Worm (Caenorhabditis elegans): ENCODE measurements around the gene str-228.

str-228 gene

DNA sequence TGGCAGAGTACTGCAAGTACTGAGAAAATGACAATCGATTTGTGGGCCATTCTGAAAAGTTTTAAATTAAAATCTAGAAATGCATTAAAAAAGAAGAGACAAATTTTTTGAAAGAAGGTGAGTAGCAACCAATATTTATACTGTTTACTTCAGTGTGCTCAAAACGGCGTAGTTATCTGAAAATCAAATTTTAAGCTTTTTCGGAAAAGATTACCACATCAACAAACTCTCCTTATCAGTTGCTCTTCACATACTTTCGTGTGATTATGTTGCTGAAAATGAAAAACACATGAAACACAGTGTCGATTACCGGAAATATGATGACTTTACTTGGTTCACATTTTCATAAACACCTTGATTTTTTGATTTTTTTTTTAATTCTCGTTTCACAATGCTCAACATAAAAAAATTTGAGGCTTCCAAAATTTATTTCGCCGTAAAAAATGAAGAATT, 27.4 kb upstream of the str-228 start, which contains the start of gene lys-7:
lys-7 (minus strand) TSS at position 51 of the 453 bp plus-strand sequence.
- no peak for TF ChIP-seq hlh-6 (tag; optimal IDR thresholded peaks at IDR 0.05)
- TF ChIP-seq ttx-3 (tag; optimal IDR thresholded peaks at IDR 0.05): no peak
- no peak for TF ChIP-seq npax-4 (tag; optimal IDR thresholded peaks at IDR 0.05)
- no peak for TF ChIP-seq ceh-18 (tag; optimal IDR thresholded peaks at IDR 0.05)
- no peak for TF ChIP-seq pqm-1 (tag; optimal IDR thresholded peaks at IDR 0.05)
- TF ChIP-seq tbx-2 (tag; optimal IDR thresholded peaks at IDR 0.05): no peak
- TF ChIP-seq elt-2 (tag; optimal IDR thresholded peaks at IDR 0.05): no peak
- TF ChIP-seq nhr-11 (tag; optimal IDR thresholded peaks at IDR 0.05): no peak
- TF ChIP-seq lim-6 (tag; optimal IDR thresholded peaks at IDR 0.05): no peak
- TF ChIP-seq K09A11.1 (tag; optimal IDR thresholded peaks at IDR 0.05; ENCODE audit: insufficient read depth): no peak
- no peak for TF ChIP-seq ceh-6 (GFP tag; optimal IDR thresholded peaks at IDR 0.05)
- TF ChIP-seq unc-86 (tag; optimal IDR thresholded peaks at IDR 0.05): no peak
- no peak for TF ChIP-seq ref-2 (tag; optimal IDR thresholded peaks at IDR 0.05)
- TF ChIP-seq pha-2 (tag; optimal IDR thresholded peaks at IDR 0.05): no peak
- TF ChIP-seq ceh-22 (tag; optimal IDR thresholded peaks at IDR 0.05): no peak
- no peak for TF ChIP-seq ets-4 (tag; optimal IDR thresholded peaks at IDR 0.05)
- TF ChIP-seq pax-1 (tag; optimal IDR thresholded peaks at IDR 0.05): no peak

DNA sequence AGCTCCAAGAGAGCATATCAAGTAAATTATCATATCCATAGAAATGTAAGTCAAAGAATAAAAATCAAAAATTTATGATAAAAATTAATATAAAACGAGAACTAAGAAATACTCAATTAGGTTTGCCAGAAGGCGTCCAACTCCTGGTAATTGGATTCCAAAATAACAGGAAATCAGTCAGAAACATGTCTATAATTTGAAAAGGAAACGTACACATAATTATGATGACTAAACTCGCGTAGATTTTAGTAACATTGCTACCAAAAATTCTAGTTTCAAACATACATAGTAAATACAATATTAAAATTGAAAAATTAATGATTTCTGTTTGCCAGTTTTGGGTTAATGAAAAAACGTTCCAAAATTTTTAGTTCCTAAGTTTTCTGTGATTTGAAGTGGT, 25.3 kb upstream of the str-228 start, which contains the start of gene srbc-33:
srbc-33 (minus strand) TSS at position 101 of the 400 bp plus-strand sequence.
- TF ChIP-seq T23F11.4 (GFP tag; optimal IDR thresholded peaks at IDR 0.05) (no peak), npax-4 (tag; optimal IDR thresholded peaks at IDR 0.05) (no peak), nhr-11 (tag; optimal IDR thresholded peaks at IDR 0.05) (no peak), elt-2 (tag; optimal IDR thresholded peaks at IDR 0.05) (no peak), Y22D7AL.16 (tag; optimal IDR thresholded peaks at IDR 0.05) (no peak), sdc-2 (tag; optimal IDR thresholded peaks at IDR 0.05) (no peak), dmd-4 (tag; optimal IDR thresholded peaks at IDR 0.05; ENCODE audit: borderline replicate concordance) (no peak), ceh-2 (tag; optimal IDR thresholded peaks at IDR 0.05) (no peak)

DNA sequence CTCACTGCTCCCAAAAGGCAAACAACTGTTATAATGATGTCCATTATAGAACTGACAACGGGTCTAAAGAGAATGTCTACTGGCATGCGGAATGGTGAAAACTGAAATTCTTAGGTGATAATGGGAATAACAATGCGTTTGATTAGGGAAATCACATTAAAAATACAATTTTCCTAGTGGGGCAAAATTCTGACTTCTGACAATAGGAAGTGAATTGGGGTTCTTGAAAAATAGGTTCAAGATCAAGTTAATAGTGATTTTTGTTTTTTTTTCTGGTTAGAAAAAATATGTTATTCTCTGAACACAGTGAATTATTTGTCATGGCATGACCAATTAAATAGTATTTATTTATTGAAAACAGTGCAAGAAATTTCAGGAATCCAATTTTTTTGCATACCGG, 23.1 kb upstream of the str-228 start, which contains the start of gene srbc-32:
srbc-32 (minus strand) TSS at position 101 of the 400 bp plus-strand sequence.
- TF ChIP-seq T23F11.4 (GFP tag; optimal IDR thresholded peaks at IDR 0.05): no peak
- TF ChIP-seq ceh-22 (tag; optimal IDR thresholded peaks at IDR 0.05): no peak
- TF ChIP-seq ceh-19 (GFP tag; optimal IDR thresholded peaks at IDR 0.05): no peak
- no peak for TF ChIP-seq gmeb-2 (tag; optimal IDR thresholded peaks at IDR 0.05)
- TF ChIP-seq ceh-18 (tag; optimal IDR thresholded peaks at IDR 0.05): no peak
- TF ChIP-seq ttx-3 (tag; optimal IDR thresholded peaks at IDR 0.05): no peak
- TF ChIP-seq mec-3 (tag; optimal IDR thresholded peaks at IDR 0.05; ENCODE audit: borderline replicate concordance): no peak
- TF ChIP-seq ceh-45 (GFP tag; IDR thresholded peaks at IDR 0.05): no peak
- TF ChIP-seq nhr-11 (tag; optimal IDR thresholded peaks at IDR 0.05): no peak
- no peak for TF ChIP-seq ceh-31 (tag; optimal IDR thresholded peaks at IDR 0.05)
- TF ChIP-seq unc-3 (GFP tag; conservative IDR thresholded peaks at IDR 0.05): no peak
- no peak for TF ChIP-seq unc-3 (tag; optimal IDR thresholded peaks at IDR 0.05)

DNA sequence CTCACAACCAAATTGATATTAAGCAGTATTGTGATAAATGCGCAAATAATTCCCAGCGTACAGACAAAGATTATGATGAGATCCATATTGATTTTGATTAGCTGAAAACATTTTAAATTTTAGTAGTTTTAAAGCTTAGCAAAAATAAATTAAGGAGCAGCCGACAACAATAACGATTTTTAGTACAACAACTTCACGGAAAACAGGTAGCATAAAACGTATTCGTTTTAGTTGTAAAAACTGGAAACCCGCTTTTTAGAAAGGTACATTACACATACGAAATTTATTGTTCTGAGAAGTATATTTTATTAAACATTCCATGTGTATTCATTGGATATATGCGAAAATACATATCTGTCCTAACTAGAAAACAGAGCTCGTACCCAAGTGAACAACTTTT, 19.5 kb upstream of the str-228 start, which contains the start of gene srbc-36:
srbc-36 (minus strand) TSS at position 101 of the 400 bp plus-strand sequence.
- no peak for TF ChIP-seq unc-3 (GFP tag; conservative IDR thresholded peaks at IDR 0.05)
- TF ChIP-seq unc-3 (tag; optimal IDR thresholded peaks at IDR 0.05): no peak
- TF ChIP-seq unc-86 (tag; optimal IDR thresholded peaks at IDR 0.05): no peak

DNA sequence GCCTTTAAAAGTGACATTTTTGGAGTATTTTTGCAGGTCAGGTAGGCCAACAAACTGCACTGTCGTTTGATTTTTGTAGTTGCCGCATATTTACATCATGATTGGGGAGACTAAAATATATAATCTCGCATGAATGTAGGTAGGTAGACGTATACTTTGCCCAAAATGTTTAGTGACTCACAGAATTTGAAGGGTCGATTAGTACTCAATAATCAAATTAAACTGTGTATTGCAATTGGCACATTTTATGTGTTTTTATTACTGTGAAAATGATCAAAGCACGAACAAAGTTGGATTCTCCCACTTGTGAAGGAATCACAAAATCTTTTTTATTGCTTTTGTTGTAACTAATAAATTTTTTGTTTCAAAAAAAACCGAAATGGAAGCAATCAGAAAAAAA, 13.1 kb upstream of the str-228 start, which contains the start of gene C07G3.15:
C07G3.15 (minus strand) TSS at position 101 of the 400 bp plus-strand sequence.
- no peak for TF ChIP-seq syd-9 (tag; optimal IDR thresholded peaks at IDR 0.05)
- no peak for TF ChIP-seq K02D7.2 (tag; optimal IDR thresholded peaks at IDR 0.05)
- no peak for TF ChIP-seq ama-1 (optimal IDR thresholded peaks at IDR 0.05)
- TF ChIP-seq gmeb-2 (tag; optimal IDR thresholded peaks at IDR 0.05): no peak
- no peak for TF ChIP-seq dve-1 (tag; optimal IDR thresholded peaks at IDR 0.05)
- no peak for TF ChIP-seq che-1 (tag; optimal IDR thresholded peaks at IDR 0.05)
- TF ChIP-seq ceh-34 (tag; optimal IDR thresholded peaks at IDR 0.05): no peak
- TF ChIP-seq ref-2 (tag; optimal IDR thresholded peaks at IDR 0.05): no peak
- no peak for TF ChIP-seq fax-1 (tag; optimal IDR thresholded peaks at IDR 0.05)
- no peak for TF ChIP-seq unc-86 (tag; optimal IDR thresholded peaks at IDR 0.05)
- TF ChIP-seq odd-2 (tag; optimal IDR thresholded peaks at IDR 0.05): no peak
- TF ChIP-seq Y22D7AL.16 (tag; optimal IDR thresholded peaks at IDR 0.05): no peak
- TF ChIP-seq ceh-9 (tag; optimal IDR thresholded peaks at IDR 0.05): no peak
- TF ChIP-seq zip-5 (tag; optimal IDR thresholded peaks at IDR 0.05): no peak
- TF ChIP-seq ahr-1 (tag; optimal IDR thresholded peaks at IDR 0.05): no peak
- no peak for TF ChIP-seq sox-2 (GFP tag; IDR thresholded peaks at IDR 0.05)

Data from whole organism, late embryonic.